Worm (Caenorhabditis elegans): ENCODE results near the gene cdd-2.
A peak's percentile ranks its signal among the peaks of the same experiment; 100 is the strongest.

Gene cdd-2

DNA sequence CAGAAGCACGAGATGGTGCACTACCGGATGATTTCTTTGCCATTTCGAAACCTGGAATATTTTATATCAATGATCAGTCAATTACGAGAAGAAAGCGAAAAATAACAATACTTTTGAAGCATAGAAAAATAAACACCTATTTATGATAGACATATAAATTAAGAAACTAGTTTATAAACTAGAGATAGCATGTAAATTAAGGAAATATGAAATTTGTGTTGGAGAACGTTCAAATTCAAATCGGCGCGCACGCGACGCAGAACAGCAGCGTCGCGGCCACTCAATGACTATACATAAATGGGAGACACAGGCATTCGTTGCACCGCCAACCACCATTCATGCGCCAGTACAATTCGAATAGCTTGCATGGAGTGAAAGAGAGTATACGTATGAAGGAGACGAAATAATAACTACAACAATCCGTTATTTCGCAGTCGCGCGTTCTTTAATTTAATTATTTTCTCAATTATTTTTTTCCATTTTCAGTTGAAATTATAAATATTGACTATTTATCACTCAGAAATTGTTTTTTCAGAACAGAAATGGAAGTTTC, 32.4 kb upstream of the cdd-2 start, which contains the start of the genes cec-5 and nol-10:
Gene cec-5, minus strand, starts transcription at position 51 of the 553 bp plus-strand sequence.
Gene nol-10, plus strand, starts transcription at position 536 of the 553 bp plus-strand sequence.
- peak; percentile 74 for TF ChIP-seq nhr-23 (tag; optimal IDR thresholded peaks at IDR 0.05)
- TF ChIP-seq eor-1 (tag; optimal IDR thresholded peaks at IDR 0.05): no peak
- TF ChIP-seq lin-15B (tag; optimal IDR thresholded peaks at IDR 0.05): peak; percentile 93
- TF ChIP-seq pqm-1 (tag; optimal IDR thresholded peaks at IDR 0.05): peak; percentile 27
- no peak for TF ChIP-seq unc-62 (GFP tag; optimal IDR thresholded peaks at IDR 0.05)
- TF ChIP-seq zag-1 (tag; optimal IDR thresholded peaks at IDR 0.05): no peak
- no peak for TF ChIP-seq ceh-16 (tag; optimal IDR thresholded peaks at IDR 0.05)
- no peak for TF ChIP-seq mml-1 (tag; optimal IDR thresholded peaks at IDR 0.05)
- no peak for TF ChIP-seq nhr-67 (tag; optimal IDR thresholded peaks at IDR 0.05)
- TF ChIP-seq daf-12 (tag; optimal IDR thresholded peaks at IDR 0.05): no peak
- TF ChIP-seq nhr-11 (tag; optimal IDR thresholded peaks at IDR 0.05): no peak
- TF ChIP-seq aly-2 (tag; optimal IDR thresholded peaks at IDR 0.05): no peak
- TF ChIP-seq nhr-76 (tag; optimal IDR thresholded peaks at IDR 0.05): no peak
- no peak for TF ChIP-seq ztf-4 (tag; optimal IDR thresholded peaks at IDR 0.05)
- peak; percentile 51 for TF ChIP-seq jun-1 (tag; optimal IDR thresholded peaks at IDR 0.05)
- TF ChIP-seq R02D3.7 (tag; optimal IDR thresholded peaks at IDR 0.05): peak; percentile 13
- TF ChIP-seq tbx-2 (tag; optimal IDR thresholded peaks at IDR 0.05): no peak
- TF ChIP-seq egl-27 (tag; optimal IDR thresholded peaks at IDR 0.05): peak; percentile 19
- no peak for TF ChIP-seq nhr-12 (tag; optimal IDR thresholded peaks at IDR 0.05)
- TF ChIP-seq hmg-11 (tag; optimal IDR thresholded peaks at IDR 0.05): peak; percentile 85
- TF ChIP-seq fkh-10 (GFP tag; optimal IDR thresholded peaks at IDR 0.05): no peak
- TF ChIP-seq snpc-4 (tag; optimal IDR thresholded peaks at IDR 0.05): peak; percentile 66
- TF ChIP-seq nfya-1 (tag; optimal IDR thresholded peaks at IDR 0.05; ENCODE audit: insufficient read depth): peak; percentile 95
- peak; percentile 27 for TF ChIP-seq lsy-12 (tag; optimal IDR thresholded peaks at IDR 0.05)
- no peak for TF ChIP-seq ZK546.5 (tag; optimal IDR thresholded peaks at IDR 0.05)
- no peak for TF ChIP-seq ztf-11 (tag; optimal IDR thresholded peaks at IDR 0.05)
- no peak for TF ChIP-seq nhr-28 (tag; optimal IDR thresholded peaks at IDR 0.05)
- peak; percentile 43 for TF ChIP-seq ceh-28 (tag; optimal IDR thresholded peaks at IDR 0.05)
- no peak for TF ChIP-seq ceh-9 (tag; optimal IDR thresholded peaks at IDR 0.05)
- TF ChIP-seq fos-1 (tag; optimal IDR thresholded peaks at IDR 0.05): no peak
- no peak for TF ChIP-seq ama-1 (optimal IDR thresholded peaks at IDR 0.05)
- TF ChIP-seq sea-2 (GFP tag; optimal IDR thresholded peaks at IDR 0.05): no peak
- TF ChIP-seq skn-1 (tag; optimal IDR thresholded peaks at IDR 0.05): no peak
- TF ChIP-seq elt-3 (tag; optimal IDR thresholded peaks at IDR 0.05): no peak
- peak; percentile 83 for TF ChIP-seq egl-5 (tag; optimal IDR thresholded peaks at IDR 0.05)
- no peak for TF ChIP-seq nhr-237 (tag; optimal IDR thresholded peaks at IDR 0.05)
- TF ChIP-seq nhr-43 (tag; optimal IDR thresholded peaks at IDR 0.05; ENCODE audit: poor library complexity, severe bottlenecking): no peak
- peak; percentile 88 for TF ChIP-seq pha-4 (tag; optimal IDR thresholded peaks at IDR 0.05)
- TF ChIP-seq unc-39 (tag; optimal IDR thresholded peaks at IDR 0.05): no peak
- peak; percentile 88 for TF ChIP-seq lin-39 (tag; optimal IDR thresholded peaks at IDR 0.05)
- TF ChIP-seq ceh-82 (tag; optimal IDR thresholded peaks at IDR 0.05): no peak
- no peak for TF ChIP-seq elt-1 (tag; optimal IDR thresholded peaks at IDR 0.05)
- TF ChIP-seq fkh-2 (tag; optimal IDR thresholded peaks at IDR 0.05): no peak
- TF ChIP-seq mdl-1 (tag; optimal IDR thresholded peaks at IDR 0.05): no peak
- TF ChIP-seq elt-2 (tag; optimal IDR thresholded peaks at IDR 0.05): peak; percentile 61
- TF ChIP-seq nhr-25 (tag; optimal IDR thresholded peaks at IDR 0.05): peak; percentile 79
- no peak for TF ChIP-seq nhr-77 (tag; optimal IDR thresholded peaks at IDR 0.05)

All from whole organism, L3 larva.